Worm (Caenorhabditis elegans) whole organism, late embryonic: ENCODE measurements around the gene F14B8.5.

Experiments used
- ama-1 ChIP-seq: fragments of 150-350 bp; optimal IDR thresholded peaks from 2 replicates; lab custom pipeline; 2014
- ceh-24 ChIP-seq: sonication (generic microtip); optimal IDR thresholded peaks from 2 replicates; lab custom pipeline; 2016; ENCODE audit warnings: mild to moderate bottlenecking, missing genetic modification characterization, missing compliant biosample characterization
- fkh-10 ChIP-seq: fragments of 150-350 bp; optimal IDR thresholded peaks from 2 replicates; lab custom pipeline; 2014; ENCODE audit warnings: missing biosample characterization, missing genetic modification reagents, missing genetic modification characterization
- fkh-6 ChIP-seq: sonication (generic microtip); optimal IDR thresholded peaks from 2 replicates; lab custom pipeline; 2016; ENCODE audit warnings: missing genetic modification characterization, missing compliant biosample characterization
- hlh-15 ChIP-seq: sonication (generic microtip); optimal IDR thresholded peaks from 2 replicates; lab custom pipeline; 2016; ENCODE audit warnings: missing genetic modification characterization, missing compliant biosample characterization
- nhr-232 ChIP-seq: sonication (generic microtip); optimal IDR thresholded peaks from 2 replicates; lab custom pipeline; 2016; ENCODE audit warnings: missing genetic modification characterization, missing compliant biosample characterization
- pag-3 ChIP-seq: sonication (generic microtip); optimal IDR thresholded peaks from 2 replicates; lab custom pipeline; 2016; ENCODE audit warnings: missing compliant biosample characterization, missing genetic modification characterization, borderline replicate concordance
- pha-4 ChIP-seq: fragments of 150-350 bp; optimal IDR thresholded peaks from 2 replicates; lab custom pipeline; 2018; ENCODE audit warnings: missing biosample characterization, missing genetic modification reagents, missing genetic modification characterization
- pros-1 ChIP-seq: fragments of 150-350 bp; optimal IDR thresholded peaks from 2 replicates; lab custom pipeline; 2014; ENCODE audit warnings: missing biosample characterization, missing genetic modification reagents, missing genetic modification characterization
- sox-4 ChIP-seq: sonication (generic microtip); optimal IDR thresholded peaks from 2 replicates; lab custom pipeline; 2017; ENCODE audit warnings: mild to moderate bottlenecking, missing genetic modification characterization, inconsistent platforms, missing compliant biosample characterization
- tbx-2 ChIP-seq: sonication (generic microtip); optimal IDR thresholded peaks from 2 replicates; lab custom pipeline; 2016; ENCODE audit warnings: missing genetic modification characterization, missing compliant biosample characterization
- tbx-7 ChIP-seq: sonication (generic microtip); optimal IDR thresholded peaks from 2 replicates; lab custom pipeline; 2016; ENCODE audit warnings: missing genotype, missing genetic modification characterization, missing compliant biosample characterization
- ttx-3 ChIP-seq: sonication (generic microtip); optimal IDR thresholded peaks from 2 replicates; lab custom pipeline; 2016; ENCODE audit warnings: missing genetic modification reagents, missing genetic modification characterization, missing compliant biosample characterization
- unc-42 ChIP-seq: sonication (generic microtip); optimal IDR thresholded peaks from 2 replicates; lab custom pipeline; 2016; ENCODE audit warnings: missing genotype, missing genetic modification characterization, missing compliant biosample characterization

DNA sequence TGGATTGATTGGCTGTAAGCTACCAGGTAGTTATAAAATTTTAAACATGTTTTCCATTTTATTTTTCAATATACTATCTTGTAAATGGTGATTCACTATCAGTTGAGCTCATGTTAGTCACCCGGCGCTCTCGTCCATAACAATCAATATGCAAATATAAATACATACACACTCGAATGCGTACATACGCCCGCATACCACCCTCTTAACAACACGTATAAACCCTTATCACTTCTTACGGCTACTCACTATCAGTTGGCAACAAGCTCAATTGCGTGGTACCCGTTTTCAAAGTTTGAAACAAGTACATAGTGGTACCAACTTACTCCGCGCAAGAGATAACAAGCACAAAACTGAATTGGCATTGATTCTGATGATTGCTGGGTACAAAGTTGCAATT lies 1.6 kb downstream of the F14B8.5 start:
- no peak for TF ChIP-seq pros-1
- no peak for TF ChIP-seq pag-3 (tag; lab: Kevin White, UChicago)
- no peak for TF ChIP-seq ttx-3 (tag; lab: Kevin White, UChicago)
- no peak for TF ChIP-seq tbx-2 (tag; lab: Kevin White, UChicago)
- no peak for TF ChIP-seq tbx-7 (tag; lab: Kevin White, UChicago)
- TF ChIP-seq fkh-6 (tag; lab: Kevin White, UChicago): no peak
- TF ChIP-seq ama-1 (lab: Kevin White, UChicago): no peak
- TF ChIP-seq pha-4 (tag; lab: Kevin White, UChicago): no peak
- no peak for TF ChIP-seq nhr-232 (tag; lab: Kevin White, UChicago)
- TF ChIP-seq fkh-10 (GFP tag; lab: Kevin White, UChicago): no peak
- TF ChIP-seq sox-4 (tag; lab: Kevin White, UChicago): no peak
- no peak for TF ChIP-seq ceh-24 (tag; lab: Kevin White, UChicago)
- no peak for TF ChIP-seq hlh-15 (tag; lab: Kevin White, UChicago)
- TF ChIP-seq unc-42 (tag; lab: Kevin White, UChicago): no peak
